Fruit fly (Drosophila melanogaster) whole organism: ENCODE data around the gene Mst57Da.

Experiments used
- psq ChIP-seq: fragments of >200 bp; optimal IDR thresholded peaks from 2 replicates; lab custom pipeline; 2017
- usp ChIP-seq: fragments of >200 bp; optimal IDR thresholded peaks from 2 replicates; lab custom pipeline; 2017; ENCODE audit warnings: missing biosample characterization, missing genetic modification characterization, mixed read lengths

- TF ChIP-seq psq (lab: Kevin White, UChicago) (no peak), usp (no peak)
Observed at dm6 chr3R:25880198-25880970, 48.7 kb upstream of the Mst57Da start.
